Worm (Caenorhabditis elegans): Measurements from ENCODE around the gene fbxa-42.

- no peak for TF ChIP-seq ama-1 (optimal IDR thresholded peaks at IDR 0.05)
- no peak for TF ChIP-seq aly-2 (tag; optimal IDR thresholded peaks at IDR 0.05)
- no peak for TF ChIP-seq blmp-1 (tag; optimal IDR thresholded peaks at IDR 0.05; ENCODE audit: insufficient read depth)
- no peak for TF ChIP-seq ztf-1 (GFP tag; conservative IDR thresholded peaks at IDR 0.05)
- no peak for TF ChIP-seq unc-39 (tag; optimal IDR thresholded peaks at IDR 0.05)
- TF ChIP-seq R02D3.7 (tag; optimal IDR thresholded peaks at IDR 0.05): no peak
- no peak for TF ChIP-seq lin-13 (GFP tag; optimal IDR thresholded peaks at IDR 0.05)
- no peak for TF ChIP-seq unc-62 (GFP tag; optimal IDR thresholded peaks at IDR 0.05)
- TF ChIP-seq nhr-11 (tag; optimal IDR thresholded peaks at IDR 0.05): no peak
- TF ChIP-seq mdl-1 (tag; optimal IDR thresholded peaks at IDR 0.05): no peak
Observed at ce11 chrIII:2240471-2240870, 20.8 kb downstream of the fbxa-42 start, which contains the start of gene srz-56.

Measured in whole organism, L2 larva.